Worm (Caenorhabditis elegans): ENCODE results near the gene T28D9.11.
A peak's percentile ranks its signal among the peaks of the same experiment; 100 is the strongest.

Gene T28D9.11

ce11 chrII:6493709-6494326 is 2.0 kb upstream of the T28D9.11 start:
- no peak for TF ChIP-seq C38D4.7 (GFP tag; optimal IDR thresholded peaks at IDR 0.05)
- TF ChIP-seq ceh-31 (tag; optimal IDR thresholded peaks at IDR 0.05): no peak
- TF ChIP-seq rnt-1 (tag; optimal IDR thresholded peaks at IDR 0.05): no peak
- no peak for TF ChIP-seq hlh-30 (tag; optimal IDR thresholded peaks at IDR 0.05; ENCODE audit: insufficient read depth)
- no peak for TF ChIP-seq ceh-19 (GFP tag; optimal IDR thresholded peaks at IDR 0.05)
- no peak for TF ChIP-seq odd-2 (tag; optimal IDR thresholded peaks at IDR 0.05)
- TF ChIP-seq mec-3 (tag; optimal IDR thresholded peaks at IDR 0.05; ENCODE audit: borderline replicate concordance): no peak
- no peak for TF ChIP-seq nhr-232 (tag; optimal IDR thresholded peaks at IDR 0.05)
- no peak for TF ChIP-seq T23F11.4 (GFP tag; optimal IDR thresholded peaks at IDR 0.05)
- no peak for TF ChIP-seq pag-3 (tag; optimal IDR thresholded peaks at IDR 0.05; ENCODE audit: borderline replicate concordance)
- no peak for TF ChIP-seq ets-4 (tag; optimal IDR thresholded peaks at IDR 0.05)
- no peak for TF ChIP-seq fkh-10 (GFP tag; optimal IDR thresholded peaks at IDR 0.05)
- TF ChIP-seq eyg-1 (tag; optimal IDR thresholded peaks at IDR 0.05): no peak

- TF ChIP-seq unc-42 (tag; optimal IDR thresholded peaks at IDR 0.05) (peak; percentile 84), nfya-1 (tag; optimal IDR thresholded peaks at IDR 0.05) (no peak), ref-2 (tag; optimal IDR thresholded peaks at IDR 0.05) (no peak)
Measured at ce11 chrII:6493139-6493538, 1.3 kb upstream of the T28D9.11 start.

DNA sequence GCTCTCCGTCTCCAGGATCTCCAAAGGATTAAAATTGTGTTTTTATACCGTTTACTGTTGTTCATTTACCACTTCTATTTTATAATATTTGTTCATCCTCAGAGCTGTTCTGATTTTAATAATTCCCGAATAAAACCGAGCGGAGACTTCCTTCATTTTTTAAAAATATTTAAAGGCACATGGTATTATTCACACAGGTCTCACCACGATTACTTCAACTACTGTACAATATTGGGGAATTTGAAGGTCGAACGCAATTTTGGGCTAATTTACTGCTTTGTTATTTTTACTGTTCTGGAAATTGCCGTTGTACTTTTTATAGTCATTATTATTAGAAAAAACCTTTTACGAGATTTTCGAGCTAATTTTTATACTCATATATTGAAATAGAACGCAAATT is 606 bp downstream of the T28D9.11 start:
- no peak for TF ChIP-seq pha-4 (tag; optimal IDR thresholded peaks at IDR 0.05)
- TF ChIP-seq K09A11.1 (tag; optimal IDR thresholded peaks at IDR 0.05; ENCODE audit: insufficient read depth): no peak
- no peak for TF ChIP-seq zip-5 (tag; optimal IDR thresholded peaks at IDR 0.05)

DNA sequence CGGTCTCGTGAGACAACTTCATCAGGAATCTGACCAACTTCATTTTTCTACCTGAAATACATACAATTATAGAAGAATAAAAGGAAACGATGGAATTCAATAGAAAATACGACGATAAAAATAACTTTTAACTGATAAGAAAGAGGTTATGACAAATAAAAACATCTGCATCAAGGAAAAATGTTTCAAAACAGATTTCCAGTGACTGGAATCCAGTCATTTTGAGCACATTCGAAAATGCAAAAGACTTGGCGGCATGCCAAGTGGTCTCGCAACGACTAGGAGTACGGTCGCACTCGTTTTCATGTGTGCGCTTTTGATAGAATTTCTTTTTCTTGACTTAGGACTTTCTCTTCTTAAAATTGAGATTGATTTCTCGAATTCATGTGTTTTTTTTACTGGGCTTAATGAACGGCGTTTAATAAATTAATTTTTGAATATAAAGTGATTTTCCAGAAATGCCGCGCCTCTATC is 2.0 kb downstream of the T28D9.11 start, which contains the start of the genes snr-3 and rsp-5:
Gene snr-3 (minus strand): TSS at position 51 of the 474 bp plus-strand sequence.
Gene rsp-5 (plus strand): TSS at position 455 of the 474 bp plus-strand sequence.
- TF ChIP-seq C08G9.2 (tag; optimal IDR thresholded peaks at IDR 0.05): no peak
- TF ChIP-seq hlh-13 (GFP tag; optimal IDR thresholded peaks at IDR 0.05): no peak
- no peak for TF ChIP-seq pros-1 (tag; optimal IDR thresholded peaks at IDR 0.05)
- peak; percentile 79 for TF ChIP-seq nfya-1 (tag; optimal IDR thresholded peaks at IDR 0.05)
- TF ChIP-seq tbx-2 (tag; optimal IDR thresholded peaks at IDR 0.05): peak; percentile 8
- TF ChIP-seq mec-3 (tag; optimal IDR thresholded peaks at IDR 0.05; ENCODE audit: borderline replicate concordance): no peak
- TF ChIP-seq ttx-3 (tag; optimal IDR thresholded peaks at IDR 0.05): no peak
- TF ChIP-seq unc-42 (tag; optimal IDR thresholded peaks at IDR 0.05): no peak

ce11 chrII:6486344-6486743 is 5.4 kb downstream of the T28D9.11 start:
- TF ChIP-seq sdc-2 (tag; optimal IDR thresholded peaks at IDR 0.05): no peak
- no peak for TF ChIP-seq F13H6.1 (tag; optimal IDR thresholded peaks at IDR 0.05)
- peak; percentile 31 for TF ChIP-seq unc-55 (GFP tag; optimal IDR thresholded peaks at IDR 0.05)
- TF ChIP-seq fkh-10 (GFP tag; optimal IDR thresholded peaks at IDR 0.05): no peak
- TF ChIP-seq ceh-34 (tag; optimal IDR thresholded peaks at IDR 0.05): no peak
- TF ChIP-seq unc-42 (tag; optimal IDR thresholded peaks at IDR 0.05): no peak
- TF ChIP-seq madf-2 (tag; optimal IDR thresholded peaks at IDR 0.05): no peak
- TF ChIP-seq ets-4 (tag; optimal IDR thresholded peaks at IDR 0.05): no peak
- no peak for TF ChIP-seq K09A11.1 (tag; optimal IDR thresholded peaks at IDR 0.05; ENCODE audit: insufficient read depth)
- no peak for TF ChIP-seq pag-3 (tag; optimal IDR thresholded peaks at IDR 0.05; ENCODE audit: borderline replicate concordance)
- TF ChIP-seq nfya-1 (tag; optimal IDR thresholded peaks at IDR 0.05): no peak
- peak; percentile 16 for TF ChIP-seq rnt-1 (tag; optimal IDR thresholded peaks at IDR 0.05)

DNA sequence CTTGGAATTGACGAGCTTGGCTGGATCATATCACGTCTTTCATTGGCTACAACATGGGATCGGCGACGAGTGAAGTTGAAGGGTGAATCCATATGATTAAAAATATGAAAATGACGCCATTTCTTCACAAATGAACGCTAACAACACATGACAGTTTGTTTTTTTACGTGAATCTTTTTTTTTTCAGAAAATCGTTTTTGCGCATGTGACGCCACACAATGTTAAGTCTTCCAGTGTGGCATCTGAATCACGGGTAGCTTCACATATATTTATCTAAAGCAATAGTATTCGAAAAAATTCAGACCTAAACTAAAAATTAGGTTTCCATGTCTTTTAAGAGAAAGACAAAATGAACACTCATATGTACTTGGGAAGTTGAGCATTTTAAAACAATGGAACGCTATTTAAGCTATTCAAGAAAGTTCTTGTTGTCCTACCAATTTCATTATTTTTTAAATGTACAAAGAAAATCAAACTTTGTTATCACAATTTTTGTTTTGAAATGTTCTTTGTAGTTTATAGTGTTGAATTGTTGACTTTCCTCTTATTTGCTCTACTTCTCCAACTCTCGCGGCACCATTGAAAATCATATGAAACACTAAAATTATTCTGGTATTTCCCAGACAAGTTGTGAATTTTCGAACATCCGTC is 6.8 kb downstream of the T28D9.11 start, which contains the start of the genes lido-16 and plpp-1.2:
Gene lido-16 (minus strand): TSS at position 101 of the 651 bp plus-strand sequence.
Gene plpp-1.2 (plus strand): TSS at position 601 of the 651 bp plus-strand sequence.
- TF ChIP-seq ceh-34 (tag; optimal IDR thresholded peaks at IDR 0.05) (no peak), ceh-18 (tag; optimal IDR thresholded peaks at IDR 0.05) (no peak)

Data from whole organism, late embryonic.